Worm (Caenorhabditis elegans): ENCODE data around the gene Y77E11A.7.
A peak's percentile ranks its signal among the peaks of the same experiment; 100 is the strongest.

The Y77E11A.7 gene

DNA sequence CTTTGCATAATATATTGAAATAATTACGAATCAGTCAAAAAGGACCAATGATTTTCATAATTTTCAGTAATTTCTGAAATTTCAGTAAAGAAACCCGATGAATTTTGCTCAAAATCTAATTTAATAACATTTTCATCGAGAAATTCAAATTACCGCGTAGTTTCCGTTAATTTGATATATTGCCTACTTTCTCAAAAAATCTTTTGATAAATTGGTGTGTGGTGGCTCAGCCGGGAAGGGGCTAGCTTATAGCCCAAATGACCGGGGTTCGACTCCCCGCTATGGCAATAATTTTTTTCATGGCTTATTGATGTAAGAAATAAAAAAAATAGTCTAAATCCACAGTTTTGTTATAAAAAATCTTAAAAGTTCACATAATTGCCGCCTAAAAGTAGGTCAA is 12.6 kb downstream of the Y77E11A.7 start:
- TF ChIP-seq tbp1 (GFP tag; optimal IDR thresholded peaks at IDR 0.05) (peak; percentile 75), rpc-1 (optimal IDR thresholded peaks at IDR 0.05) (no peak), rpc-1 (tag; optimal IDR thresholded peaks at IDR 0.05) (peak; percentile 51), snpc-3.4 (tag; optimal IDR thresholded peaks at IDR 0.05) (no peak), rcor-1 (GFP tag; IDR thresholded peaks at IDR 0.05) (no peak)

DNA sequence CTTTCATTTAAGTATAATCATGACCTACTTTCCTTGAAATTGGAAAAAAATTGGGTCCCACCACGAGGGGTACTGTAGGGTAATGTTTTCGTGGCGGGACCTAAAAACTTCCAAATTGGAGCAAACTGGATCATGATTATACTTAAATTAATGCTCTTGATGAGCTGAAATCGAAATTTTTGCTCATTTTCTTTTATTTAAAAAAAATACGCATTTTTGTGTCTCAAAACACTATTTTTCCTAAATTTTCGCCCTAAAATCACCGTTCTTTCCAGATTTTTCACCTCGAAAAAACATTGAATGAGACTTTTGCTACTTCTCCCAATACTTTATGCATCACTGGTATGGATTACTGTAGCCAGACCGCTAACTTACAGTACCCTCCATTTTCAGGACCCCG is 13.4 kb downstream of the Y77E11A.7 start, which contains the start of gene spp-31:
Gene spp-31, plus strand, starts transcription at position 301 of the 400 bp plus-strand sequence.
- TF ChIP-seq rec-8 (tag; optimal IDR thresholded peaks at IDR 0.05), result no peak
- no peak for TF ChIP-seq tbx-9 (tag; optimal IDR thresholded peaks at IDR 0.05; ENCODE audit: borderline replicate concordance)
- TF ChIP-seq mcd-1 (GFP tag; IDR thresholded peaks at IDR 0.05), result no peak
- no peak for TF ChIP-seq egl-44 (GFP tag; IDR thresholded peaks at IDR 0.05)
- TF ChIP-seq Y53F4B.3 (GFP tag; IDR thresholded peaks at IDR 0.05), result no peak
- TF ChIP-seq akir-1 (GFP tag; optimal IDR thresholded peaks at IDR 0.05), result no peak
- TF ChIP-seq ztf-22 (GFP tag; optimal IDR thresholded peaks at IDR 0.05), result no peak
- no peak for TF ChIP-seq hlh-12 (tag; optimal IDR thresholded peaks at IDR 0.05)
- TF ChIP-seq snpc-3.4 (tag; optimal IDR thresholded peaks at IDR 0.05), result no peak
- TF ChIP-seq hrde-1 (tag; optimal IDR thresholded peaks at IDR 0.05; ENCODE audit: borderline replicate concordance), result no peak
- no peak for TF ChIP-seq let-526 (GFP tag; IDR thresholded peaks at IDR 0.05)
- TF ChIP-seq lsl-1 (GFP tag; optimal IDR thresholded peaks at IDR 0.05), result no peak
- no peak for TF ChIP-seq xnd-1 (tag; optimal IDR thresholded peaks at IDR 0.05)
- TF ChIP-seq sea-2 (GFP tag; IDR thresholded peaks at IDR 0.05), result no peak
- no peak for TF ChIP-seq efl-1 (GFP tag; optimal IDR thresholded peaks at IDR 0.05)
- TF ChIP-seq lir-1 (GFP tag; conservative IDR thresholded peaks at IDR 0.05), result no peak

DNA sequence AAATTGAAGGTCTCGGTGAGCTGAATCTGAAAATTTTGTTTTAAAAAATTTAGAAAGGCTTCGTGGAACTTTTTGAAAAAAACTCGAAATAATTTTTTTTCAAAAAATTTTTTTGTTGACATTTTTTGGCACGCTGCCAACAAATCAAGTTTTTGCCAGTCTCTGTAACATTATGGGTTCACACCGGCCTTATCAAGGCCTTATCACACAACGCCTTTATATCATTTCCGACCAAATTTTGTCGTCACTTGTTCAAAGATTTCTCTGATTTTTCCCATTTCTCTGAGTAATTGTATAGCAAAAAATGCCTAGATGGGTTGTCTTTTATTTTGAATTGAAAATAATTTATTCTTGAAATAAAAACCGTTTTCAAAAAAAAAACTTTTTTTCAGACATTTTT is 13.9 kb downstream of the Y77E11A.7 start:
- no peak for TF ChIP-seq egrh-3 (GFP tag; IDR thresholded peaks at IDR 0.05)
- TF ChIP-seq nhr-80 (tag; optimal IDR thresholded peaks at IDR 0.05), result peak; percentile 26

DNA sequence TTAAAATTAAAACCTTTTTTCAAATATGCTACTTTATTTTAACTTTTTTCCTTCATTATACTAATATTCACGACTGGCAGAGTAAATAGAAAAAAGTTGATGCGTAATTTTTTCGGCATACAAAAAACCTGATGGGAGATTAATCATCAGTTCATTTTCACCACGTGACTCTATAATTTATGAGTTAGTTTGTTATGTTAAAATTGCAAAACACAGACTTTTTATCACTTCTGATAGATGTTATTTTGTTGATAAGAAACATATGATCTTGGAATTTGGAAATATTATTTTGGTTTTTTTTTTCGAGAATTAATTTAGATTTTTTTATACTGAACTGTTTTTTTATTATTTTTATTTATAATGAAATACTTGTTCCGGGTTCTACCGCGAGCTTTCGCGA is 15.7 kb downstream of the Y77E11A.7 start:
- no peak for TF ChIP-seq mxl-1 (tag; optimal IDR thresholded peaks at IDR 0.05)

DNA sequence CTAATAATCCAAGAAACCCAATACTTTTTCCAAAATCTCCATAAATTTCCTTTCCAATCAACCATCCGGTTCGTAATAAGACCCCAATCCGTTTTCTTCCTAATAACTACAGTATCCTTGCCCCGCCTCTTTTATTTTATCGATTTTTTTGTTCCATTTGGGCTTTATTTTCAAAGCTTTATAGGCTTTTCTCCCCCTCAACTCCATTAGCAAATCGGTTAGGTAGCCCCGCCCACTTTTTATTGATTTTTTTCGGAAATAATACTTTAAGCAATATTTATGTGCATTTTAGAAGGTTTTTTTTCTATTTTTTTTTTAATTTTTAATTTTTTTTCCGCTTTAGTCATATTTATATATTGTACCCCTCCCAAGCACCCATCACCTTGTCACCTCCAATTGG is 19.6 kb downstream of the Y77E11A.7 start:
- TF ChIP-seq lsl-1 (GFP tag; optimal IDR thresholded peaks at IDR 0.05) (no peak), ccch-3 (GFP tag; optimal IDR thresholded peaks at IDR 0.05) (no peak), unc-130 (GFP tag; optimal IDR thresholded peaks at IDR 0.05) (no peak), ceh-91 (GFP tag; IDR thresholded peaks at IDR 0.05) (no peak), F55B11.4 (tag; optimal IDR thresholded peaks at IDR 0.05; ENCODE audit: borderline replicate concordance, insufficient read depth) (no peak), C06A6.2 (GFP tag; conservative IDR thresholded peaks at IDR 0.05) (no peak), him-1 (tag; optimal IDR thresholded peaks at IDR 0.05) (no peak), ztf-18 (tag; optimal IDR thresholded peaks at IDR 0.05) (no peak), mxl-1 (tag; optimal IDR thresholded peaks at IDR 0.05) (no peak), Y56A3A.18 (GFP tag; IDR thresholded peaks at IDR 0.05) (no peak)

DNA sequence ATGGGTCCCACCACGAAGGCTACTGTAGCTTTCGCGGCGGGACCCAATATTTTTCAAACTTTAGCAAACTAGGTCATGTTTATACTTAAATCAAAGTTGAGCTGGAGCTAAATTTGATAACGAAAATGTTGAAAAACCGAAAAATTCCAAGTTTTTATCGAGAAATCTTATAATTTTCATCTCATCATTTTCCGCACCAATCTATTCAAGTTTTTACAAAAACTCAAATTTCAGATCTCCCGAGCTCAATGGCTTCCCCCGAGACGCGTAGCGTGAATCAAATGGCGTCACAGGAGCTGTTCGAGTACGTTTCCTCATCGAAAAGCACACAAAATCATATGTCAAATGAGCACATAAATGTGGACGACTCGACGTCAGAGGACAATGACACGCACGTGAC is 21.8 kb downstream of the Y77E11A.7 start:
- TF ChIP-seq tlf-1 (GFP tag; optimal IDR thresholded peaks at IDR 0.05) (no peak), madf-6 (GFP tag; IDR thresholded peaks at IDR 0.05) (no peak), lsl-1 (GFP tag; optimal IDR thresholded peaks at IDR 0.05) (no peak), sea-2 (GFP tag; IDR thresholded peaks at IDR 0.05) (no peak), aptf-3 (GFP tag; IDR thresholded peaks at IDR 0.05) (no peak), atf-7 (tag; optimal IDR thresholded peaks at IDR 0.05) (no peak), sdz-38 (tag; optimal IDR thresholded peaks at IDR 0.05) (no peak), aptf-2 (GFP tag; conservative IDR thresholded peaks at IDR 0.05) (no peak), nhr-90 (tag; optimal IDR thresholded peaks at IDR 0.05) (no peak), athp-1 (tag; optimal IDR thresholded peaks at IDR 0.05) (no peak), bed-1 (GFP tag; IDR thresholded peaks at IDR 0.05) (no peak), xnd-1 (tag; optimal IDR thresholded peaks at IDR 0.05) (no peak), F39B2.1 (GFP tag; IDR thresholded peaks at IDR 0.05) (no peak), chd-7 (tag; optimal IDR thresholded peaks at IDR 0.05) (no peak), akir-1 (GFP tag; optimal IDR thresholded peaks at IDR 0.05) (no peak), Y67H2A.10 (GFP tag; conservative IDR thresholded peaks at IDR 0.05) (no peak)
